Fruit fly (Drosophila melanogaster): ENCODE results near the gene CG9044.

DNA sequence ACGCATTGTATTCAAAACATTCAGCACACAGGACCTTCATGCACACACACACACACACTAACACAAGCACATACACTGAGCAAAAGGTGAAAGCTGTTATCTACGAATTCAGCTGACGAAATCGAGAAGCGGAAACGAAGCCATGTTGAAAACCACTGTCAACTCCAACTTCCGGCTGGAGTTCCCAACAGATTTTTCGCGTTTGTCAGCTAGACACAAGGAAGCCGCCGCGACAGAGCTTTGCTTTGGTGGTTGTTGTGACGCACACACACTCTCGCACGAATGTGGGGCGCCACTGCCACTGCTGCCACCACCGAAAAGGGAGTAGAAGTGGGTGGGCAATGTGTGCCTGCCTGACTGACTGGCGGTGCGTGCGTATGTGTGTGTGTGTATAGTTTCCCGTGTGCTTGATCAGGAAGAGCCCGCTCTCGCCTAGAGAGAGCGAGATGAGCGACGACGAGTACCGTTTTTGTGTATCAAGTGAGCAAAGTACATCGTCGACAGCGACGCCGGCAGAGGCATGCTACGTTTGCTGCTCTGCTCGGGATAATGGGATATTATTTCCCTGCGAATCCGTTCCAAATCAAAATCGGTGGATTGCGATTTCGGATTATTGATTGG lies 48.5 kb downstream of the CG9044 start:
- TF ChIP-seq Eip78C (GFP tag) (peak; percentile 71), CG6792 (GFP tag; optimal IDR thresholded peaks at IDR 0.05) (no peak), Hr38 (GFP tag; optimal IDR thresholded peaks at IDR 0.05) (no peak), CG8319 (GFP tag; optimal IDR thresholded peaks at IDR 0.05) (peak; percentile 12), CG3032 (tag; optimal IDR thresholded peaks at IDR 0.05) (no peak), Gug (GFP tag; IDR thresholded peaks at IDR 0.05) (no peak), esn (GFP tag; optimal IDR thresholded peaks at IDR 0.05) (peak; percentile 45)
